Worm (Caenorhabditis elegans) whole organism, L2 larva: Measurements from ENCODE around the gene ctsa-3.1.

Experiments used
- Y55F3AM.14 ChIP-seq: fragments of 200-800 bp; sonication (Bioruptor generic); optimal IDR thresholded peaks from 2 replicates; lab custom pipeline; 2018; ENCODE audit warnings: mild to moderate bottlenecking, missing genetic modification characterization, missing compliant biosample characterization
- ZK546.5 ChIP-seq: sonication (generic microtip); optimal IDR thresholded peaks from 2 replicates; lab custom pipeline; 2017; ENCODE audit warnings: missing biosample characterization, missing genetic modification characterization
- unc-62 ChIP-seq: fragments of 150-350 bp; optimal IDR thresholded peaks from 2 replicates; lab custom pipeline; 2014; ENCODE audit warnings: missing biosample characterization, missing genetic modification reagents, missing genetic modification characterization

- TF ChIP-seq unc-62 = no peak
- no peak for TF ChIP-seq ZK546.5 (tag; lab: Kevin White, UChicago)
- TF ChIP-seq Y55F3AM.14 = no peak
Observed at ce11 chrII:7277257-7277656, 44.6 kb downstream of the ctsa-3.1 start.
